Worm (Caenorhabditis elegans): ENCODE measurements around the gene tbx-35.
A peak's percentile ranks its signal among the peaks of the same experiment; 100 is the strongest.

The tbx-35 gene

ce11 chrII:5572082-5572746 lies 47.0 kb upstream of the tbx-35 start (continued):
- TF ChIP-seq elt-1 (tag; optimal IDR thresholded peaks at IDR 0.05) = no peak
- no peak for TF ChIP-seq lin-11 (tag; optimal IDR thresholded peaks at IDR 0.05)

DNA sequence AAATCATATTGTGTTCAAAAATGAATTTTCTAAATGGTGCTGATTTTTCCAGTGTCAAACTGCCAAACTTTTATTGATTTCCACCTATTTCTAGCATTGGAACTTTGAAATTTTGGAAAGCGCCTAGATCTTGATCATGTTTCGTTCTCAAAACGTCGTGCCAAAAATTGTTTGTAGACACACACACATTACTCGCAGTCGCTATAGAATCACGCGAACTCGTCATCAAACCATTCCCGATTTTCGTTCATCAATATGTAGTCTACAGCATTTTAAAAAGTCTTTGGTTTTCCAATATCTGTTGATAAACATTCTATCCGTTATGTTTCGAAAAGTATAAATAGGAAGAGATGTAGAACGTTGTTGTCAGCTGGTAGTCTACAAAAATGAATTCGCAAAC lies 45.1 kb upstream of the tbx-35 start, which contains the start of the genes C17C3.1 and C17C3.15:
Gene C17C3.1 (plus strand): TSS at position 301 of the 400 bp plus-strand sequence.
Gene C17C3.15 (plus strand): TSS at position 383 of the 400 bp plus-strand sequence.
- TF ChIP-seq mdl-1 (tag; optimal IDR thresholded peaks at IDR 0.05) = no peak
- TF ChIP-seq ceh-82 (tag; optimal IDR thresholded peaks at IDR 0.05) = no peak
- TF ChIP-seq ZK546.5 (tag; optimal IDR thresholded peaks at IDR 0.05) = no peak
- TF ChIP-seq lsy-2 (tag; optimal IDR thresholded peaks at IDR 0.05) = no peak
- TF ChIP-seq dmd-4 (tag; optimal IDR thresholded peaks at IDR 0.05) = no peak
- no peak for TF ChIP-seq fos-1 (tag; optimal IDR thresholded peaks at IDR 0.05)
- peak; percentile 5 for TF ChIP-seq sma-9 (GFP tag; optimal IDR thresholded peaks at IDR 0.05)
- no peak for TF ChIP-seq sma-9 (tag; optimal IDR thresholded peaks at IDR 0.05)

ce11 chrII:5565082-5565623 lies 40.0 kb upstream of the tbx-35 start:
- TF ChIP-seq crh-2 (tag; optimal IDR thresholded peaks at IDR 0.05) (no peak), egl-27 (tag; optimal IDR thresholded peaks at IDR 0.05) (no peak), unc-62 (GFP tag; optimal IDR thresholded peaks at IDR 0.05) (no peak), nhr-25 (tag; optimal IDR thresholded peaks at IDR 0.05) (no peak), mbf-1 (tag; optimal IDR thresholded peaks at IDR 0.05) (no peak), nhr-10 (tag; optimal IDR thresholded peaks at IDR 0.05) (no peak), nhr-21 (tag; optimal IDR thresholded peaks at IDR 0.05) (no peak), C34F6.9 (tag; optimal IDR thresholded peaks at IDR 0.05) (no peak), F13H6.1 (tag; optimal IDR thresholded peaks at IDR 0.05) (no peak), ama-1 (optimal IDR thresholded peaks at IDR 0.05) (no peak), ztf-1 (GFP tag; conservative IDR thresholded peaks at IDR 0.05) (no peak), Y55F3AM.14 (GFP tag; optimal IDR thresholded peaks at IDR 0.05) (no peak), nhr-6 (tag; optimal IDR thresholded peaks at IDR 0.05) (no peak), zag-1 (tag; optimal IDR thresholded peaks at IDR 0.05) (no peak), ceh-16 (tag; optimal IDR thresholded peaks at IDR 0.05) (no peak), fos-1 (tag; optimal IDR thresholded peaks at IDR 0.05) (no peak), elt-3 (tag; optimal IDR thresholded peaks at IDR 0.05) (no peak)

- TF ChIP-seq nhr-129 (tag; optimal IDR thresholded peaks at IDR 0.05) (no peak), C34F6.9 (tag; optimal IDR thresholded peaks at IDR 0.05) (no peak), fos-1 (tag; optimal IDR thresholded peaks at IDR 0.05) (peak; percentile 19), sma-9 (GFP tag; optimal IDR thresholded peaks at IDR 0.05) (peak; percentile 17), sma-9 (tag; optimal IDR thresholded peaks at IDR 0.05) (no peak), skn-1 (tag; optimal IDR thresholded peaks at IDR 0.05) (peak; percentile 6)
These were observed 36.2 kb upstream of the tbx-35 start, which contains the start of gene C17C3.3 for ce11 chrII:5561392-5561791. C17C3.3 (plus strand) TSS chrII:5561737.

- peak; percentile 60 for TF ChIP-seq sma-9 (GFP tag; optimal IDR thresholded peaks at IDR 0.05)
- no peak for TF ChIP-seq sma-9 (tag; optimal IDR thresholded peaks at IDR 0.05)
- peak; percentile 14 for TF ChIP-seq crh-2 (tag; optimal IDR thresholded peaks at IDR 0.05)
- TF ChIP-seq sma-3 (GFP tag; optimal IDR thresholded peaks at IDR 0.05) = no peak
- TF ChIP-seq gmeb-1 (tag; optimal IDR thresholded peaks at IDR 0.05) = peak; percentile 38
- TF ChIP-seq egl-27 (tag; optimal IDR thresholded peaks at IDR 0.05) = no peak
These were observed 31.9 kb upstream of the tbx-35 start for ce11 chrII:5557134-5557533.

DNA sequence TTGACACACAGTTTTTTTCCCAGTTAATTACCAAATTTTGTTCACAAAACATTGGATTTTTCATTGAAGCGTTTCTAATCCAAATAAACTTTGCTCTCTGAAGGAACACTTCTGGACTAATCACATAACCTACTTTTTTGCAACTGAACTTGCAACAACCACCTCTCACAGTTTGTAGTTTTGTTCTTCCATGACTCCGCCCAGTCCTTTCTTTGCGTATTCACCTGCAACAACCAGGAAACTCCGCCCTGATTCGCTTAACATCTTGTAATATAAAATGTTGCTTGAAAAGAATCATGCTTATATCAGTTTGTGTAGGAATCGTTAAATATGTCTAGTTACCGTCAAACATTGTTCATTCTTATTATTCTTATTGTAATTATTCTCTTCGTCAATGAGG lies 31.2 kb upstream of the tbx-35 start, which contains the start of gene ins-11:
Gene ins-11 (plus strand): TSS at position 301 of the 400 bp plus-strand sequence.
- TF ChIP-seq mdl-1 (tag; optimal IDR thresholded peaks at IDR 0.05) (no peak), unc-55 (GFP tag; optimal IDR thresholded peaks at IDR 0.05) (no peak), ztf-1 (GFP tag; conservative IDR thresholded peaks at IDR 0.05) (no peak), gmeb-1 (tag; optimal IDR thresholded peaks at IDR 0.05) (no peak), C34F6.9 (tag; optimal IDR thresholded peaks at IDR 0.05) (no peak), Y55F3AM.14 (GFP tag; optimal IDR thresholded peaks at IDR 0.05) (no peak), nhr-11 (tag; optimal IDR thresholded peaks at IDR 0.05) (no peak), ceh-16 (tag; optimal IDR thresholded peaks at IDR 0.05) (no peak), unc-62 (GFP tag; optimal IDR thresholded peaks at IDR 0.05) (no peak), nhr-237 (tag; optimal IDR thresholded peaks at IDR 0.05) (no peak), zag-1 (tag; optimal IDR thresholded peaks at IDR 0.05) (no peak), lin-11 (tag; optimal IDR thresholded peaks at IDR 0.05) (no peak), sma-3 (GFP tag; optimal IDR thresholded peaks at IDR 0.05) (no peak), egl-27 (tag; optimal IDR thresholded peaks at IDR 0.05) (no peak), nhr-129 (tag; optimal IDR thresholded peaks at IDR 0.05) (no peak), elt-3 (tag; optimal IDR thresholded peaks at IDR 0.05) (no peak), ceh-82 (tag; optimal IDR thresholded peaks at IDR 0.05) (no peak)
